Worm (Caenorhabditis elegans) whole organism, L1 larva: Measurements from ENCODE around the gene msp-58.
A peak's percentile ranks its signal among the peaks of the same experiment; 100 is the strongest.

Experiments used
- C16A3.4 ChIP-seq: fragments of 150-350 bp; optimal IDR thresholded peaks from 2 replicates; lab custom pipeline; 2014; ENCODE audit warnings: missing biosample characterization, missing genetic modification characterization
- F16B12.6 ChIP-seq: fragments of 150-350 bp; optimal IDR thresholded peaks from 2 replicates; lab custom pipeline; 2014; ENCODE audit warnings: missing biosample characterization, missing genetic modification characterization
- Y116A8C.19 ChIP-seq: sonication (generic microtip); optimal IDR thresholded peaks from 2 replicates; lab custom pipeline; 2016; ENCODE audit warnings: missing compliant biosample characterization, missing genetic modification characterization, borderline replicate concordance
- blmp-1 ChIP-seq: fragments of 150-350 bp; optimal IDR thresholded peaks from 2 replicates; lab custom pipeline; 2014; ENCODE audit warnings: missing biosample characterization, missing genetic modification characterization
- ceh-63 ChIP-seq: fragments of 200-800 bp; sonication (Bioruptor generic); optimal IDR thresholded peaks from 2 replicates; lab custom pipeline; 2018; ENCODE audit warnings: mild to moderate bottlenecking, missing genetic modification characterization, missing compliant biosample characterization
- ceh-8 ChIP-seq: fragments of 200-800 bp; sonication (Bioruptor generic); optimal IDR thresholded peaks from 2 replicates; lab custom pipeline; 2018; ENCODE audit warnings: mild to moderate bottlenecking, missing genetic modification characterization, moderate library complexity, missing compliant biosample characterization
- ceh-90 ChIP-seq: sonication (generic microtip); optimal IDR thresholded peaks from 2 replicates; lab custom pipeline; 2016; ENCODE audit warnings: missing genetic modification characterization, missing compliant biosample characterization
- efl-1 ChIP-seq, 4 experiments: fragments of 150-350 bp; optimal IDR thresholded peaks in 3 of 4; peaks in 1 of 4; 1 replicate in 1 of 4; 2 replicates in 3 of 4; lab custom pipeline; 2014; ENCODE audit warnings: missing biosample characterization in 2 of 4, missing genetic modification characterization in 2 of 4, missing genetic modification reagents in 2 of 4
- egl-13 ChIP-seq: sonication (generic microtip); optimal IDR thresholded peaks from 2 replicates; lab custom pipeline; 2016; ENCODE audit warnings: missing genotype, missing genetic modification reagents, missing genetic modification characterization, missing compliant biosample characterization
- elt-2 ChIP-seq: sonication (generic microtip); optimal IDR thresholded peaks from 2 replicates; lab custom pipeline; 2016; ENCODE audit warnings: missing genetic modification characterization, mild to moderate bottlenecking, inconsistent platforms, missing compliant biosample characterization, missing genetic modification reagents
- elt-3 ChIP-seq, 6 experiments: fragments of 150-350 bp in 1 of 6; sonication (generic microtip); optimal IDR thresholded peaks; 2 replicates each; lab custom pipeline; 2017 to 2018; ENCODE audit warnings: missing biosample characterization in 6 of 6, missing genetic modification characterization in 6 of 6, inconsistent platforms in 1 of 6
- ets-5 ChIP-seq: fragments of 200-800 bp; sonication (Bioruptor generic); IDR thresholded peaks from 2 replicates; pipeline ENCODE4 v1.3.6; 2022; ENCODE audit warnings: missing genetic modification characterization, missing compliant biosample characterization
- fkh-10 ChIP-seq: sonication (generic microtip); optimal IDR thresholded peaks from 2 replicates; lab custom pipeline; 2017; ENCODE audit warnings: missing biosample characterization, missing genetic modification reagents, missing genetic modification characterization
- fos-1 ChIP-seq: fragments of 150-350 bp; optimal IDR thresholded peaks from 2 replicates; lab custom pipeline; 2014; ENCODE audit warnings: missing biosample characterization, missing genetic modification characterization
- hpl-2 ChIP-seq: fragments of 150-350 bp; optimal IDR thresholded peaks from 2 replicates; lab custom pipeline; 2014; ENCODE audit warnings: missing biosample characterization, missing genetic modification reagents, missing genetic modification characterization
- jun-1 ChIP-seq: fragments of 150-350 bp; optimal IDR thresholded peaks from 2 replicates; lab custom pipeline; 2014; ENCODE audit warnings: missing biosample characterization, missing genetic modification reagents, missing genetic modification characterization
- lin-14 ChIP-seq: fragments of 200-800 bp; sonication (Bioruptor generic); optimal IDR thresholded peaks from 2 replicates; lab custom pipeline; 2018; ENCODE audit warnings: mild to moderate bottlenecking, missing genetic modification characterization, moderate library complexity, missing compliant biosample characterization
- lin-15B ChIP-seq: fragments of 150-350 bp; sonication (generic microtip); optimal IDR thresholded peaks from 3 replicates; lab custom pipeline; 2014; ENCODE audit warnings: missing biosample characterization, missing genetic modification characterization
- lin-35 ChIP-seq, 2 experiments: fragments of 150-350 bp; optimal IDR thresholded peaks; 2 replicates each; lab custom pipeline; 2014; ENCODE audit warnings: missing biosample characterization in 2 of 2, missing genetic modification characterization in 2 of 2, missing genetic modification reagents in 2 of 2
- lsy-2 ChIP-seq, 2 experiments: fragments of 150-350 bp; optimal IDR thresholded peaks; 2 replicates each; lab custom pipeline; 2014; ENCODE audit warnings: missing biosample characterization in 2 of 2, missing genetic modification characterization in 2 of 2
- mep-1 ChIP-seq: fragments of 150-350 bp; optimal IDR thresholded peaks from 2 replicates; lab custom pipeline; 2014; ENCODE audit warnings: missing biosample characterization, missing genetic modification characterization
- nhr-11 ChIP-seq: fragments of 150-350 bp; optimal IDR thresholded peaks from 2 replicates; lab custom pipeline; 2014; ENCODE audit warnings: missing biosample characterization, missing genetic modification characterization
- nhr-19 ChIP-seq: fragments of 200-800 bp; sonication (Bioruptor generic); conservative IDR thresholded peaks from 2 replicates; pipeline ENCODE4 v1.3.6; 2022; ENCODE audit warnings: missing genetic modification characterization, missing compliant biosample characterization
- nhr-20 ChIP-seq: sonication (generic microtip); optimal IDR thresholded peaks from 2 replicates; lab custom pipeline; 2016; ENCODE audit warnings: mild to moderate bottlenecking, missing genetic modification characterization, missing compliant biosample characterization
- nhr-237 ChIP-seq: fragments of 150-350 bp; optimal IDR thresholded peaks from 2 replicates; lab custom pipeline; 2014; ENCODE audit warnings: missing biosample characterization, missing genetic modification characterization
- nhr-71 ChIP-seq: sonication (generic microtip); optimal IDR thresholded peaks from 2 replicates; lab custom pipeline; 2016; ENCODE audit warnings: mild to moderate bottlenecking, missing genetic modification characterization, moderate library complexity, missing compliant biosample characterization
- nhr-76 ChIP-seq: sonication (generic microtip); optimal IDR thresholded peaks from 2 replicates; lab custom pipeline; 2017; ENCODE audit warnings: missing biosample characterization, missing genetic modification characterization
- nhr-85 ChIP-seq: sonication (generic microtip); peaks from one replicate; lab custom pipeline; 2016; ENCODE audit warnings: missing genetic modification characterization, inconsistent platforms, missing compliant biosample characterization
- nhr-90 ChIP-seq: sonication (generic microtip); optimal IDR thresholded peaks from 2 replicates; lab custom pipeline; 2016; ENCODE audit warnings: mild to moderate bottlenecking, missing genetic modification characterization, missing compliant biosample characterization; ENCODE audit not compliant: poor library complexity
- pax-3 ChIP-seq: fragments of 200-800 bp; sonication (Bioruptor generic); optimal IDR thresholded peaks from 2 replicates; lab custom pipeline; 2018; ENCODE audit warnings: mild to moderate bottlenecking, missing genetic modification characterization, moderate library complexity, missing compliant biosample characterization
- pqm-1 ChIP-seq: sonication (generic microtip); optimal IDR thresholded peaks from 3 replicates; lab custom pipeline; 2017; ENCODE audit warnings: missing biosample characterization, missing genetic modification characterization
- snu-23 ChIP-seq: sonication (generic microtip); optimal IDR thresholded peaks from 2 replicates; lab custom pipeline; 2016; ENCODE audit warnings: missing genetic modification characterization, missing compliant biosample characterization
- sptf-1 ChIP-seq: fragments of 150-350 bp; optimal IDR thresholded peaks from 2 replicates; lab custom pipeline; 2014; ENCODE audit warnings: missing biosample characterization, missing genetic modification characterization
- sup-37 ChIP-seq: fragments of 200-800 bp; sonication (Bioruptor generic); optimal IDR thresholded peaks from 2 replicates; lab custom pipeline; 2018; ENCODE audit warnings: mild to moderate bottlenecking, missing genetic modification characterization, missing compliant biosample characterization
- tbx-2 ChIP-seq: sonication (generic microtip); optimal IDR thresholded peaks from 2 replicates; lab custom pipeline; 2016; ENCODE audit warnings: missing genetic modification characterization, missing compliant biosample characterization
- tlp-1 ChIP-seq: fragments of 150-350 bp; optimal IDR thresholded peaks from 2 replicates; lab custom pipeline; 2014; ENCODE audit warnings: missing biosample characterization, missing genetic modification characterization
- unc-130 ChIP-seq: fragments of 150-350 bp; optimal IDR thresholded peaks from 2 replicates; lab custom pipeline; 2017; ENCODE audit warnings: missing biosample characterization, missing genetic modification characterization, inconsistent platforms
- unc-86 ChIP-seq: sonication (generic microtip); optimal IDR thresholded peaks from 2 replicates; lab custom pipeline; 2016; ENCODE audit warnings: missing genetic modification characterization, missing compliant biosample characterization
- vab-15 ChIP-seq: sonication (generic microtip); optimal IDR thresholded peaks from 2 replicates; lab custom pipeline; 2017; ENCODE audit warnings: missing genotype, mild to moderate bottlenecking, missing genetic modification characterization, missing compliant biosample characterization
- ztf-11 ChIP-seq, 2 experiments: sonication (generic microtip); optimal IDR thresholded peaks; 2 replicates each; lab custom pipeline; 2016 to 2017; ENCODE audit warnings: missing genetic modification characterization in 2 of 2, missing biosample characterization in 1 of 2, missing compliant biosample characterization in 1 of 2

The msp-58 gene

ce11 chrIV:5334518-5334917 is 26.1 kb downstream of the msp-58 start (continued):
- TF ChIP-seq ceh-8 (GFP tag; lab: Kevin White, UChicago) (peak; percentile 39), nhr-71 (tag; lab: Kevin White, UChicago) (peak; percentile 69), jun-1 (peak; percentile 14), Y116A8C.19 (no peak), efl-1 (optimal IDR thresholded peaks at IDR 0.05; lab: Kevin White, UChicago) (peak; percentile 43 to 63), efl-1 (GFP tag; optimal IDR thresholded peaks at IDR 0.05 in 1 of 2; lab: Kevin White, UChicago) (peak; percentile 49 to 95), mep-1 (peak; percentile 50), unc-130 (tag; lab: Kevin White, UChicago) (peak; percentile 55), fkh-10 (peak; percentile 55), ceh-63 (GFP tag; lab: Kevin White, UChicago) (no peak), pqm-1 (no peak), C16A3.4 (tag; lab: Kevin White, UChicago) (peak; percentile 64), tbx-2 (tag; lab: Kevin White, UChicago) (peak; percentile 50), F16B12.6 (no peak), ceh-90 (tag; lab: Kevin White, UChicago) (no peak), hpl-2 (no peak), nhr-85 (no peak), ztf-11 (tag; optimal IDR thresholded peaks at IDR 0.05; lab: Kevin White, UChicago) (no peak), elt-2 (tag; lab: Kevin White, UChicago) (no peak), vab-15 (tag; lab: Kevin White, UChicago) (peak; percentile 13), sptf-1 (tag; lab: Kevin White, UChicago) (no peak), nhr-90 (tag; lab: Kevin White, UChicago) (peak; percentile 70), fos-1 (peak; percentile 80), lin-15B (tag; lab: Kevin White, UChicago) (no peak), egl-13 (tag; lab: Kevin White, UChicago) (no peak), nhr-76 (tag; lab: Kevin White, UChicago) (no peak), ets-5 (no peak), nhr-237 (tag; lab: Kevin White, UChicago) (peak; percentile 20), tlp-1 (no peak), lin-14 (peak; percentile 75), sup-37 (GFP tag; lab: Kevin White, UChicago) (no peak), pax-3 (tag; lab: Kevin White, UChicago) (peak; percentile 29)

- peak in 1 of 6 experiments; percentile 47 for TF ChIP-seq elt-3 (tag; optimal IDR thresholded peaks at IDR 0.05; lab: Kevin White, UChicago)
- peak; percentile 49 for TF ChIP-seq nhr-71 (tag; lab: Kevin White, UChicago)
- peak; percentile 22 for TF ChIP-seq nhr-20 (tag; lab: Kevin White, UChicago)
- no peak for TF ChIP-seq efl-1 (optimal IDR thresholded peaks at IDR 0.05; lab: Kevin White, UChicago)
- TF ChIP-seq efl-1 (GFP tag; optimal IDR thresholded peaks at IDR 0.05 in 1 of 2; lab: Kevin White, UChicago), result peak in 1 of 2 experiments; percentile 59
- no peak for TF ChIP-seq nhr-11 (tag; lab: Kevin White, UChicago)
- TF ChIP-seq nhr-19 (GFP tag; lab: Robert Waterston, UW), result no peak
- TF ChIP-seq unc-86 (tag; lab: Kevin White, UChicago), result peak; percentile 61
- no peak for TF ChIP-seq lin-15B (tag; lab: Kevin White, UChicago)
- peak in 1 of 2 experiments; percentile 25 for TF ChIP-seq lin-35 (GFP tag; optimal IDR thresholded peaks at IDR 0.05; lab: Kevin White, UChicago)
- TF ChIP-seq nhr-85, result peak; percentile 81
- no peak for TF ChIP-seq nhr-237 (tag; lab: Kevin White, UChicago)
- peak; percentile 10 for TF ChIP-seq snu-23 (GFP tag; lab: Kevin White, UChicago)
- peak in 1 of 2 experiments; percentile 17 for TF ChIP-seq lsy-2 (tag; optimal IDR thresholded peaks at IDR 0.05; lab: Kevin White, UChicago)
- peak; percentile 69 for TF ChIP-seq lin-14
- TF ChIP-seq mep-1, result peak; percentile 5
- peak; percentile 67 for TF ChIP-seq blmp-1 (tag; lab: Kevin White, UChicago)
Measured at ce11 chrIV:5337649-5338048, 29.3 kb downstream of the msp-58 start.
